Worm (Caenorhabditis elegans) whole organism, mixed stage, embryonic: ENCODE results near the gene sek-3.
A peak's percentile ranks its signal among the peaks of the same experiment; 100 is the strongest.

Experiments used
- elt-1 ChIP-seq: sonication (generic microtip); optimal IDR thresholded peaks from 2 replicates; lab custom pipeline; 2017; ENCODE audit warnings: missing genetic modification characterization, mild to moderate bottlenecking, missing compliant biosample characterization, antibody characterized with exemption, moderate library complexity, borderline replicate concordance; ENCODE audit not compliant: insufficient read depth
- unc-62 ChIP-seq: fragments of 150-350 bp; optimal IDR thresholded peaks from 2 replicates; lab custom pipeline; 2014; ENCODE audit warnings: missing biosample characterization, missing genetic modification reagents, missing genetic modification characterization

DNA sequence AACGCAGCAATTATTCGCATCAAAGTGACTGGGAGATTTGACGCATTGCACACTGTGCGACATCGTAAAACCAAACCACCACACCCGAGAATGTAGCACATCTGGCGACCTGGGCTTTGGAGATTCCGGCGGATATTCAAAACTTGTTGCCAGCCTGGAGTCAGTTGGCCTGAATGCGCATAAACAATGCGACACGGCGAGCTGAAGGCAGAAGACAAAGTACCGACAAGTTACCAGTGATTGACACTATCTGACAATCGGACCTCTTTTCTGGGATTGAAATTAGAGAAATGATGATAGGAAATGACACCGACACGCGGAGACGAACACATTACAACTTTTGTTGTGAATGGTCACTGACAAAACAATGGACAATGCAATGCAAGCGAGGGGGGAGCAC, 21.1 kb downstream of the sek-3 start:
- TF ChIP-seq elt-1 (tag; lab: Kevin White, UChicago): no peak
- peak; percentile 87 for TF ChIP-seq unc-62 (GFP tag; lab: Kevin White, UChicago)
